Fruit fly (Drosophila melanogaster): Measurements from ENCODE around the gene DIP-epsilon.

Gene DIP-epsilon

dm6 chr2L:6455955-6456599, 45.0 kb upstream of the DIP-epsilon start, which contains the start of gene frj:
frj (plus strand) TSS chr2L:6456052.
- TF ChIP-seq CG8765 (GFP tag; IDR thresholded peaks at IDR 0.05): peak; percentile 60; the same call in 1 of the 2 replicates
- no peak for TF ChIP-seq Ravus (GFP tag; IDR thresholded peaks at IDR 0.05)
- TF ChIP-seq wor (GFP tag; IDR thresholded peaks at IDR 0.05): no peak
- TF ChIP-seq vfl (GFP tag; optimal IDR thresholded peaks at IDR 0.05): no peak
- TF ChIP-seq CG5245 (GFP tag; optimal IDR thresholded peaks at IDR 0.05): peak; percentile 42
- TF ChIP-seq CG10431 (GFP tag; optimal IDR thresholded peaks at IDR 0.05): no peak
- TF ChIP-seq toy (GFP tag; IDR thresholded peaks at IDR 0.05): no peak
- no peak for TF ChIP-seq fru (optimal IDR thresholded peaks at IDR 0.05)
- no peak for TF ChIP-seq tio (GFP tag; optimal IDR thresholded peaks at IDR 0.05)
- TF ChIP-seq twi (tag; optimal IDR thresholded peaks at IDR 0.05): peak; percentile 40
- 0 out of 3 replicates have a peak, but pooled peaks have one; percentile 27 for TF ChIP-seq jigr1 (GFP tag; IDR thresholded peaks at IDR 0.05)
- TF ChIP-seq Ets97D (GFP tag; optimal IDR thresholded peaks at IDR 0.05): peak; percentile 90
- peak; percentile 78 for TF ChIP-seq trem (tag; optimal IDR thresholded peaks at IDR 0.05)
- peak; percentile 56 for TF ChIP-seq ems (GFP tag; optimal IDR thresholded peaks at IDR 0.05)
- peak; percentile 73 for TF ChIP-seq CG4617 (GFP tag; optimal IDR thresholded peaks at IDR 0.05; ENCODE audit: borderline replicate concordance)
- TF ChIP-seq schlank (tag; optimal IDR thresholded peaks at IDR 0.05): no peak
- peak; percentile 49 for TF ChIP-seq CG4820 (GFP tag; optimal IDR thresholded peaks at IDR 0.05)
- TF ChIP-seq Pdp1 (GFP tag; optimal IDR thresholded peaks at IDR 0.05): peak; percentile 56 to 65
- peak; percentile 56 for TF ChIP-seq slp2 (GFP tag; optimal IDR thresholded peaks at IDR 0.05)
- no peak for TF ChIP-seq CkIIα-i1 (GFP tag; IDR thresholded peaks at IDR 0.05)
- TF ChIP-seq sens-2 (GFP tag; IDR thresholded peaks at IDR 0.05): no peak
- TF ChIP-seq Stat92E (GFP tag; optimal IDR thresholded peaks at IDR 0.05): peak in 2 of 3 experiments; percentile 47 to 54
- TF ChIP-seq sisA (GFP tag; IDR thresholded peaks at IDR 0.05): peak; percentile 68
- TF ChIP-seq CG3847 (GFP tag; IDR thresholded peaks at IDR 0.05): peak; percentile 79
- peak; percentile 71 for TF ChIP-seq CHES-1-like (GFP tag; optimal IDR thresholded peaks at IDR 0.05)
- peak; percentile 33 for TF ChIP-seq ab (GFP tag; optimal IDR thresholded peaks at IDR 0.05)
- 0 out of 3 replicates have a peak, but pooled peaks have one; percentile 59 for TF ChIP-seq Doc3 (GFP tag; IDR thresholded peaks at IDR 0.05; ENCODE audit: partially characterized antibody)
- TF ChIP-seq unc-4 (GFP tag; IDR thresholded peaks at IDR 0.05; ENCODE audit: partially characterized antibody): peak; percentile 63
- TF ChIP-seq CG2129 (GFP tag; IDR thresholded peaks at IDR 0.05; ENCODE audit: partially characterized antibody): no peak
- TF ChIP-seq crp (GFP tag; optimal IDR thresholded peaks at IDR 0.05): peak in 1 of 2 experiments; percentile 33
- 0 out of 3 replicates have a peak, but pooled peaks have one; percentile 38 for TF ChIP-seq CG34224 (GFP tag; IDR thresholded peaks at IDR 0.05; ENCODE audit: partially characterized antibody)
- peak; percentile 63; the same call in 2 of the 3 replicates for TF ChIP-seq Optix (GFP tag; IDR thresholded peaks at IDR 0.05)
- no peak for TF ChIP-seq NC2α (GFP tag; optimal IDR thresholded peaks at IDR 0.05)
- TF ChIP-seq CG6854 (GFP tag; optimal IDR thresholded peaks at IDR 0.05): no peak
- TF ChIP-seq Hand (GFP tag; optimal IDR thresholded peaks at IDR 0.05): no peak
- TF ChIP-seq CG33557 (GFP tag; optimal IDR thresholded peaks at IDR 0.05): no peak
- peak; percentile 70 for TF ChIP-seq sob (GFP tag; IDR thresholded peaks at IDR 0.05)
- TF ChIP-seq tll (GFP tag; optimal IDR thresholded peaks at IDR 0.05): peak in 1 of 2 experiments; percentile 91
- TF ChIP-seq z (GFP tag; IDR thresholded peaks at IDR 0.05): 0 out of 3 replicates have a peak, but pooled peaks have one; percentile 38
- TF ChIP-seq p53 (GFP tag; optimal IDR thresholded peaks at IDR 0.05): peak; percentile 60
- TF ChIP-seq Gug (GFP tag; IDR thresholded peaks at IDR 0.05): peak; percentile 74; the same call in 3 of the 4 replicates
- TF ChIP-seq CG4328 (GFP tag; optimal IDR thresholded peaks at IDR 0.05): peak; percentile 20
- TF ChIP-seq CG1602 (GFP tag; optimal IDR thresholded peaks at IDR 0.05): peak; percentile 66
- TF ChIP-seq CG6175 (GFP tag; IDR thresholded peaks at IDR 0.05): 0 out of 3 replicates have a peak, but pooled peaks have one; percentile 41
- TF ChIP-seq CG31224 (GFP tag; IDR thresholded peaks at IDR 0.05): 0 out of 2 replicates have a peak, but pooled peaks have one; percentile 25
- TF ChIP-seq Max (GFP tag; optimal IDR thresholded peaks at IDR 0.05): peak; percentile 29
- no peak; the same call in none of the 2 replicates for TF ChIP-seq crol (GFP tag; IDR thresholded peaks at IDR 0.05)
- no peak for TF ChIP-seq tup (GFP tag; optimal IDR thresholded peaks at IDR 0.05)
- TF ChIP-seq kah (GFP tag; optimal IDR thresholded peaks at IDR 0.05): no peak
